Worm (Caenorhabditis elegans) whole organism, young adult: Measurements from ENCODE around the gene nep-12.

Experiments
- F37B4.10 ChIP-seq: fragments of 200-800 bp; sonication (Bioruptor generic); IDR thresholded peaks from 2 replicates; pipeline ENCODE4 v1.3.6; 2022; ENCODE audit warnings: missing genetic modification characterization, missing compliant biosample characterization
- K11D2.4 ChIP-seq: fragments of 200-800 bp; sonication (Bioruptor generic); IDR thresholded peaks from 2 replicates; pipeline ENCODE4 v1.3.6; 2022; ENCODE audit warnings: missing genetic modification reagents, missing genetic modification characterization, missing compliant biosample characterization
- Y67H2A.10 ChIP-seq: fragments of 200-800 bp; sonication (Bioruptor generic); conservative IDR thresholded peaks from 2 replicates; pipeline ENCODE4 v1.3.6; 2022; ENCODE audit warnings: missing genetic modification reagents, missing genetic modification characterization, missing compliant biosample characterization
- ama-1 ChIP-seq, 3 experiments: fragments of 150-350 bp in 1 of 3; sonication (generic microtip) in 2 of 3; optimal IDR thresholded peaks; 2 replicates each; lab custom pipeline; 2014 to 2018; ENCODE audit warnings: missing biosample characterization in 2 of 3, missing genetic modification characterization in 2 of 3, missing genetic modification reagents in 2 of 3
- die-1 ChIP-seq: sonication (generic microtip); optimal IDR thresholded peaks from 2 replicates; lab custom pipeline; 2016; ENCODE audit warnings: missing genotype, mild to moderate bottlenecking, missing genetic modification characterization, missing compliant biosample characterization
- dpl-1 ChIP-seq: fragments of 150-350 bp; optimal IDR thresholded peaks from 2 replicates; lab custom pipeline; 2014; ENCODE audit warnings: missing biosample characterization, missing genetic modification reagents, missing genetic modification characterization
- gei-17 ChIP-seq: fragments of 200-800 bp; sonication (Bioruptor generic); optimal IDR thresholded peaks from 2 replicates; lab custom pipeline; 2018; ENCODE audit warnings: mild to moderate bottlenecking, missing genetic modification characterization, missing compliant biosample characterization
- hlh-26 ChIP-seq: fragments of 200-800 bp; sonication (Bioruptor generic); conservative IDR thresholded peaks from 2 replicates; pipeline ENCODE4 v1.3.6; 2022; ENCODE audit warnings: missing genetic modification reagents, missing genetic modification characterization, missing compliant biosample characterization
- lin-26 ChIP-seq: fragments of 200-800 bp; sonication (Bioruptor generic); IDR thresholded peaks from 2 replicates; pipeline ENCODE4 v1.3.6; 2022; ENCODE audit warnings: missing genetic modification reagents, missing genetic modification characterization, missing compliant biosample characterization
- nfya-1 ChIP-seq: sonication (generic microtip); optimal IDR thresholded peaks from 2 replicates; lab custom pipeline; 2017; ENCODE audit warnings: antibody characterized with exemption, missing compliant biosample characterization, missing genetic modification characterization, borderline replicate concordance; ENCODE audit not compliant: insufficient read depth

DNA sequence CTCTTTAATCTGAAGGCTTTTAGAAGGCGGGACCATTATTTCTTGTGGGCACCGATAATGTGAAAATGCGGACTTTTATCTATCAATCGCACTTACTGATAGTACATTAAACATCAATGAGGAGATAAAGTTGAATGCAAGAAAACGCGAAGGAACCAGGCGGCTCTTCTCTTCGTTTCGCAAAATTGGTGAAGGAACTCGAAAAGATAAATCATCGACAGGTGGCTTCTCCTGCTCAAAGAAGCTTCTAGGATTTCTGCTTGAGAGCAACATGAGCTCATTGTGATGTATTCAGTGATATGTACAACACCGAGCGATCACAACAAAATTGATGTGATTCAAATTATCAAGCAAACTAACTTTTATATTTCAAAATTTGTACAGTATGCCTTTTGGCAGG, 21.5 kb upstream of the nep-12 start:
- no peak for TF ChIP-seq lin-26
- TF ChIP-seq gei-17 (GFP tag; lab: Kevin White, UChicago): no peak
- TF ChIP-seq K11D2.4 (GFP tag; lab: Robert Waterston, UW): no peak
- no peak for TF ChIP-seq dpl-1
- TF ChIP-seq ama-1 (optimal IDR thresholded peaks at IDR 0.05; lab: Kevin White, UChicago): no peak
- no peak for TF ChIP-seq ama-1 (GFP tag; optimal IDR thresholded peaks at IDR 0.05; lab: Kevin White, UChicago)
- no peak for TF ChIP-seq die-1 (tag; lab: Kevin White, UChicago)
- no peak for TF ChIP-seq hlh-26
- no peak for TF ChIP-seq Y67H2A.10 (GFP tag; lab: Robert Waterston, UW)
- no peak for TF ChIP-seq nfya-1 (tag; lab: Kevin White, UChicago)
- TF ChIP-seq F37B4.10 (GFP tag; lab: Robert Waterston, UW): no peak
